Fruit fly (Drosophila melanogaster) whole organism, wandering third instar larva: Measurements from ENCODE around the gene heca.

Experiments used
- Hr78 ChIP-seq: fragments of >200 bp; optimal IDR thresholded peaks from 2 replicates; lab custom pipeline; 2017; ENCODE audit warnings: missing biosample characterization, missing genetic modification characterization
- OdsH ChIP-seq: fragments of 200-800 bp; sonication (Bioruptor generic); optimal IDR thresholded peaks from 2 replicates; lab custom pipeline; 2016; ENCODE audit warnings: missing biosample characterization, mild to moderate bottlenecking, missing genetic modification characterization
- Sp1 ChIP-seq: fragments of 200-800 bp; sonication (Bioruptor generic); optimal IDR thresholded peaks from 3 replicates; lab custom pipeline; 2019; ENCODE audit warnings: missing biosample characterization, mild to moderate bottlenecking, missing genetic modification characterization, moderate library complexity
- Vsx2 ChIP-seq: fragments of 200-300, 225-300 bp; sonication (Bioruptor generic); optimal IDR thresholded peaks from 2 replicates; lab custom pipeline; 2018; ENCODE audit warnings: missing biosample characterization, missing genetic modification characterization; ENCODE audit not compliant: partially characterized antibody
- br ChIP-seq: fragments of 200-800 bp; sonication (Bioruptor generic); optimal IDR thresholded peaks from 2 replicates; lab custom pipeline; 2016; ENCODE audit warnings: missing biosample characterization, missing genetic modification characterization
- dmrt93B ChIP-seq: fragments of 200-800 bp; sonication (Bioruptor generic); optimal IDR thresholded peaks from 2 replicates; lab custom pipeline; 2018; ENCODE audit warnings: missing biosample characterization, mild to moderate bottlenecking, missing genetic modification characterization
- dsf ChIP-seq: sonication (Bioruptor generic); optimal IDR thresholded peaks from 2 replicates; lab custom pipeline; 2016; ENCODE audit warnings: missing biosample characterization, missing genetic modification characterization, borderline replicate concordance
- fru ChIP-seq: fragments of 200-800 bp; sonication (Bioruptor generic); optimal IDR thresholded peaks from 3 replicates; lab custom pipeline; 2016; ENCODE audit warnings: missing biosample characterization, mild to moderate bottlenecking, missing genetic modification characterization
- jim ChIP-seq: fragments of 175-275, 200-325 bp; sonication (Bioruptor generic); optimal IDR thresholded peaks from 2 replicates; lab custom pipeline; 2016; ENCODE audit warnings: missing biosample characterization, mild to moderate bottlenecking, missing genetic modification characterization
- lola ChIP-seq: fragments of >200 bp; optimal IDR thresholded peaks from 2 replicates; lab custom pipeline; 2017; ENCODE audit warnings: missing biosample characterization, missing genetic modification characterization
- pan ChIP-seq: fragments of >200 bp; optimal IDR thresholded peaks from 2 replicates; lab custom pipeline; 2017
- psq ChIP-seq: fragments of 200-800 bp; sonication (Bioruptor generic); optimal IDR thresholded peaks from 3 replicates; lab custom pipeline; 2017; ENCODE audit warnings: missing biosample characterization, mild to moderate bottlenecking, missing genetic modification characterization, moderate library complexity
- sv ChIP-seq: fragments of 200-800 bp; sonication (Bioruptor generic); optimal IDR thresholded peaks from 3 replicates; lab custom pipeline; 2016; ENCODE audit warnings: missing biosample characterization, missing genetic modification characterization
- usp ChIP-seq: fragments of >200 bp; optimal IDR thresholded peaks from 2 replicates; lab custom pipeline; 2017; ENCODE audit warnings: missing biosample characterization, missing genetic modification characterization

DNA sequence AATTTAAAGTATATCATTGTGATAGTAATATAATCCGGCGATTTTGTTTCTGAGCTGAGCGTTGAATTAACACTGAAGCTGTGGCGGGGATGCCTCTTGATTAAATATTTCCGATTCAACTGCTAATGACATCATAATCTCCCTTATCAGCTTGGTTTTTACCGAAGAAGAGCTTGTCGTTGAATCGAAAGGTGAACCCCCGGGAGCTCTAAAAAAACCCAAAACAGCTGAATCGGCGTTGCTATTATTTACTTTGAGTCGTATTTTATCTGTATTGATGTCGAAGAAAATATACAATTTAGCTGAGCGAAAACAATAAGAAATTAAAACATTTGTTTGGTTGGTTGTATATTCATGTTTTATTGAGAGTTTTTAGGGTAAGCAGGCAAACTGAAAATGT is 141.5 kb downstream of the heca start:
- no peak for TF ChIP-seq psq
- TF ChIP-seq usp: no peak
- no peak for TF ChIP-seq Vsx2 (GFP tag; lab: Kevin White, UChicago)
- no peak for TF ChIP-seq dsf
- TF ChIP-seq br (GFP tag; lab: Kevin White, UChicago): no peak
- no peak for TF ChIP-seq jim
- TF ChIP-seq Sp1 (GFP tag; lab: Kevin White, UChicago): no peak
- TF ChIP-seq OdsH (GFP tag; lab: Kevin White, UChicago): no peak
- no peak for TF ChIP-seq sv
- TF ChIP-seq lola (GFP tag; lab: Kevin White, UChicago): no peak
- no peak for TF ChIP-seq Hr78 (GFP tag; lab: Kevin White, UChicago)
- TF ChIP-seq fru (GFP tag; lab: Kevin White, UChicago): no peak
- no peak for TF ChIP-seq pan
- no peak for TF ChIP-seq dmrt93B (GFP tag; lab: Kevin White, UChicago)
